Worm (Caenorhabditis elegans): ENCODE measurements around the gene M110.9.

DNA sequence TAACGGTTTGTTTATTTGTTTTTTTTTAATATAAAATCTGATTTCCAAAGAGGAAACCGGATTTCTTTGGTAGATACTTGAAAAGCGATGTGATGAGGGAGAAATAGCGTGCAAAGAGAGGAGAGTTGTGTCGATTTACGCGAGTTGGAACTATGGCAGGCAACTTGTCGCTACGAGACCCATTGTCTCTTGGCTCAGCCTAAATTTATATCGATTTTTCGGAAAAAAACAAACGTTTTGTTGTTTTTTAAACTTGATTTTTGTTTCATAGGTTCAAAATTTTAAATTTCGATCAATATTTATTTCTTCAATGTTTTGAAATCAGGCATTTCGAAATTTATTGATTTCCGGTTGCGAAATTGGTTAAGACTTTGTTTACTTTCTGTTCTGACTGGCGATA is 14.6 kb upstream of the M110.9 start, which contains the start of gene M110.3:
- TF ChIP-seq elt-1 (tag; optimal IDR thresholded peaks at IDR 0.05) (no peak), skn-1 (tag; optimal IDR thresholded peaks at IDR 0.05) (no peak), unc-62 (GFP tag; optimal IDR thresholded peaks at IDR 0.05) (no peak), ceh-16 (tag; optimal IDR thresholded peaks at IDR 0.05) (no peak), ztf-11 (tag; optimal IDR thresholded peaks at IDR 0.05) (no peak)

Data from whole organism, L3 larva.